Worm (Caenorhabditis elegans) whole organism, L3 larva: ENCODE measurements around the gene add-2.

Experiments used
- R02D3.7 ChIP-seq: fragments of 150-350 bp; optimal IDR thresholded peaks from 2 replicates; lab custom pipeline; 2014; ENCODE audit warnings: missing biosample characterization, missing genetic modification characterization
- ZK546.5 ChIP-seq: sonication (generic microtip); optimal IDR thresholded peaks from 2 replicates; lab custom pipeline; 2017; ENCODE audit warnings: missing biosample characterization, missing genetic modification characterization
- ceh-16 ChIP-seq: sonication (generic microtip); optimal IDR thresholded peaks from 2 replicates; lab custom pipeline; 2017; ENCODE audit warnings: missing biosample characterization, missing genetic modification characterization
- ceh-9 ChIP-seq: sonication (generic microtip); optimal IDR thresholded peaks from 2 replicates; lab custom pipeline; 2018; ENCODE audit warnings: missing biosample characterization, missing genetic modification characterization
- daf-12 ChIP-seq: fragments of 150-350 bp; optimal IDR thresholded peaks from 2 replicates; lab custom pipeline; 2014; ENCODE audit warnings: missing biosample characterization, missing genetic modification reagents, missing genetic modification characterization
- egl-5 ChIP-seq: fragments of 150-350 bp; optimal IDR thresholded peaks from 2 replicates; lab custom pipeline; 2017; ENCODE audit warnings: missing biosample characterization, missing genetic modification reagents, missing genetic modification characterization, inconsistent platforms
- elt-1 ChIP-seq: fragments of 150-350 bp; optimal IDR thresholded peaks from 2 replicates; lab custom pipeline; 2014; ENCODE audit warnings: missing biosample characterization, missing genetic modification characterization
- elt-2 ChIP-seq: sonication (generic microtip); optimal IDR thresholded peaks from 2 replicates; lab custom pipeline; 2016; ENCODE audit warnings: missing genetic modification reagents, mild to moderate bottlenecking, missing genetic modification characterization, missing compliant biosample characterization
- elt-3 ChIP-seq, 3 experiments: fragments of 150-350 bp in 1 of 3; sonication (generic microtip) in 2 of 3; optimal IDR thresholded peaks; 2 replicates in 2 of 3; 4 replicates in 1 of 3; lab custom pipeline; 2014 to 2017; ENCODE audit warnings: missing biosample characterization in 3 of 3, missing genetic modification characterization in 3 of 3
- eor-1 ChIP-seq, 2 experiments: fragments of 150-350 bp; optimal IDR thresholded peaks; 2 replicates each; lab custom pipeline; 2014 to 2018; ENCODE audit warnings: missing biosample characterization in 2 of 2, missing genetic modification characterization in 2 of 2
- fkh-10 ChIP-seq: sonication (generic microtip); optimal IDR thresholded peaks from 2 replicates; lab custom pipeline; 2017; ENCODE audit warnings: missing biosample characterization, missing genetic modification reagents, missing genetic modification characterization
- fkh-2 ChIP-seq: fragments of 150-350 bp; optimal IDR thresholded peaks from 2 replicates; lab custom pipeline; 2014; ENCODE audit warnings: missing biosample characterization, missing genetic modification reagents, missing genetic modification characterization
- hmg-11 ChIP-seq: sonication (generic microtip); optimal IDR thresholded peaks from 2 replicates; lab custom pipeline; 2016; ENCODE audit warnings: missing genetic modification characterization, missing compliant biosample characterization
- jun-1 ChIP-seq: fragments of 150-350 bp; optimal IDR thresholded peaks from 2 replicates; lab custom pipeline; 2014; ENCODE audit warnings: missing biosample characterization, missing genetic modification reagents, missing genetic modification characterization
- lin-15B ChIP-seq: fragments of 150-350 bp; optimal IDR thresholded peaks from 2 replicates; lab custom pipeline; 2014; ENCODE audit warnings: missing biosample characterization, missing genetic modification characterization
- lin-39 ChIP-seq: fragments of 150-350 bp; optimal IDR thresholded peaks from 2 replicates; lab custom pipeline; 2018; ENCODE audit warnings: missing biosample characterization, missing genetic modification reagents, missing genetic modification characterization
- lsy-12 ChIP-seq: sonication (generic microtip); optimal IDR thresholded peaks from 2 replicates; lab custom pipeline; 2016; ENCODE audit warnings: mild to moderate bottlenecking, missing genetic modification characterization, missing compliant biosample characterization
- mdl-1 ChIP-seq: fragments of 150-350 bp; optimal IDR thresholded peaks from 2 replicates; lab custom pipeline; 2014; ENCODE audit warnings: missing biosample characterization, missing genetic modification characterization
- nfya-1 ChIP-seq: sonication (generic microtip); optimal IDR thresholded peaks from 2 replicates; lab custom pipeline; 2017; ENCODE audit warnings: missing genetic modification characterization, mild to moderate bottlenecking, missing compliant biosample characterization, antibody characterized with exemption, moderate library complexity; ENCODE audit not compliant: insufficient read depth
- nhr-11 ChIP-seq: fragments of 150-350 bp; optimal IDR thresholded peaks from 2 replicates; lab custom pipeline; 2014; ENCODE audit warnings: missing biosample characterization, missing genetic modification characterization
- nhr-12 ChIP-seq: fragments of 150-350 bp; optimal IDR thresholded peaks from 2 replicates; lab custom pipeline; 2014; ENCODE audit warnings: missing biosample characterization, missing genetic modification characterization
- nhr-23 ChIP-seq: fragments of 150-350 bp; optimal IDR thresholded peaks from 2 replicates; lab custom pipeline; 2014; ENCODE audit warnings: missing biosample characterization, missing genetic modification reagents, missing genetic modification characterization
- nhr-25 ChIP-seq: sonication (generic microtip); optimal IDR thresholded peaks from 2 replicates; lab custom pipeline; 2017; ENCODE audit warnings: missing biosample characterization, missing genetic modification characterization
- nhr-28 ChIP-seq: fragments of 150-350 bp; optimal IDR thresholded peaks from 2 replicates; lab custom pipeline; 2014; ENCODE audit warnings: missing biosample characterization, missing genetic modification characterization
- nhr-43 ChIP-seq: sonication (generic microtip); optimal IDR thresholded peaks from 2 replicates; lab custom pipeline; 2016; ENCODE audit warnings: mild to moderate bottlenecking, missing genetic modification characterization, missing compliant biosample characterization; ENCODE audit not compliant: poor library complexity, severe bottlenecking
- nhr-67 ChIP-seq: fragments of 150-350 bp; optimal IDR thresholded peaks from 2 replicates; lab custom pipeline; 2014; ENCODE audit warnings: missing biosample characterization, missing genetic modification characterization
- pha-4 ChIP-seq: fragments of 150-350 bp; optimal IDR thresholded peaks from 2 replicates; lab custom pipeline; 2014; ENCODE audit warnings: missing biosample characterization, missing genetic modification reagents, missing genetic modification characterization
- pqm-1 ChIP-seq: fragments of 150-350 bp; optimal IDR thresholded peaks from 2 replicates; lab custom pipeline; 2017; ENCODE audit warnings: missing biosample characterization, missing genetic modification characterization, inconsistent platforms
- skn-1 ChIP-seq: fragments of 150-350 bp; optimal IDR thresholded peaks from 2 replicates; lab custom pipeline; 2014; ENCODE audit warnings: missing biosample characterization, missing genetic modification characterization
- snpc-4 ChIP-seq: fragments of 150-350 bp; optimal IDR thresholded peaks from 2 replicates; lab custom pipeline; 2014; ENCODE audit warnings: missing biosample characterization, missing genetic modification characterization
- unc-39 ChIP-seq: sonication (generic microtip); optimal IDR thresholded peaks from 4 replicates; lab custom pipeline; 2017; ENCODE audit warnings: missing biosample characterization, missing genetic modification characterization
- unc-62 ChIP-seq: fragments of 150-350 bp; sonication (generic microtip); optimal IDR thresholded peaks from 4 replicates; lab custom pipeline; 2014; ENCODE audit warnings: missing biosample characterization, missing genetic modification reagents, missing genetic modification characterization
- zag-1 ChIP-seq: fragments of 150-350 bp; optimal IDR thresholded peaks from 2 replicates; lab custom pipeline; 2014; ENCODE audit warnings: missing biosample characterization, missing genetic modification characterization
- ztf-11 ChIP-seq: fragments of 150-350 bp; optimal IDR thresholded peaks from 2 replicates; lab custom pipeline; 2014; ENCODE audit warnings: missing biosample characterization, missing genetic modification characterization

The add-2 gene

DNA sequence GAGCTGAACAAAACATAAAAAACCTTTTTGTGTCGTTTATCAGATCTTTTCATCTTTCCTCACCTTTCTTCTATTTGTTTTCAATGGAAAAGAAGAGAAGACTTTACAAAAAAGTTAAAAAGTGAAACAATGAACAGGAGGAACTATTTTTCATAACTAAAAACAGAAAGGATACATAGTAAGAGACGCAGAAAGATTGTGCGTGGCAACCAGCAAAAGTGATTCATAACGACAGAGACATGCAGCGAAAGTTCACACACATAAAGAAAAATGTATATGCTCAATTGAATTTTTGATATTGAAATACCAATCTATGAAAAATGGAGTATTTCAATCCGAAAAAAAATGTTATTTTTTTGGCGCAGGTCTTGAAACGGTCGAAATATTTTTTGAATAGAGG, 23.3 kb downstream of the add-2 start:
- TF ChIP-seq eor-1 (tag; optimal IDR thresholded peaks at IDR 0.05; lab: Kevin White, UChicago), result no peak
- no peak for TF ChIP-seq fkh-10 (GFP tag; lab: Kevin White, UChicago)
- no peak for TF ChIP-seq lsy-12 (tag; lab: Kevin White, UChicago)
- no peak for TF ChIP-seq elt-1 (tag; lab: Kevin White, UChicago)
- no peak for TF ChIP-seq ztf-11 (tag; lab: Kevin White, UChicago)
- no peak for TF ChIP-seq unc-39 (tag; lab: Kevin White, UChicago)
- no peak for TF ChIP-seq nhr-23 (tag; lab: Kevin White, UChicago)
- TF ChIP-seq daf-12 (tag; lab: Kevin White, UChicago), result no peak
- TF ChIP-seq egl-5 (tag; lab: Kevin White, UChicago), result no peak
- TF ChIP-seq nhr-67 (tag; lab: Kevin White, UChicago), result no peak
- TF ChIP-seq ceh-16 (tag; lab: Kevin White, UChicago), result no peak
- no peak for TF ChIP-seq elt-3 (tag; optimal IDR thresholded peaks at IDR 0.05; lab: Kevin White, UChicago)
- TF ChIP-seq nhr-11, result no peak
- no peak for TF ChIP-seq pqm-1 (tag; lab: Kevin White, UChicago)
- no peak for TF ChIP-seq nfya-1
- no peak for TF ChIP-seq nhr-43 (tag; lab: Kevin White, UChicago)
- TF ChIP-seq nhr-28 (tag; lab: Kevin White, UChicago), result no peak

ce11 chrV:11986078-11986869, 26.9 kb downstream of the add-2 start:
- peak; percentile 20 for TF ChIP-seq nhr-23 (tag; lab: Kevin White, UChicago)
- no peak for TF ChIP-seq nhr-12 (tag; lab: Kevin White, UChicago)
- TF ChIP-seq pha-4 (tag; lab: Kevin White, UChicago), result no peak
- TF ChIP-seq elt-2 (tag; lab: Kevin White, UChicago), result peak; percentile 50
- TF ChIP-seq ztf-11 (tag; lab: Kevin White, UChicago), result no peak
- TF ChIP-seq pqm-1 (tag; lab: Kevin White, UChicago), result peak; percentile 37
- TF ChIP-seq mdl-1 (tag; lab: Kevin White, UChicago), result no peak
- no peak for TF ChIP-seq ceh-9 (tag; lab: Kevin White, UChicago)
- TF ChIP-seq unc-39 (tag; lab: Kevin White, UChicago), result no peak
- TF ChIP-seq fkh-10 (GFP tag; lab: Kevin White, UChicago), result peak; percentile 83
- TF ChIP-seq jun-1, result no peak
- TF ChIP-seq ZK546.5 (tag; lab: Kevin White, UChicago), result no peak
- no peak for TF ChIP-seq unc-62 (GFP tag; lab: Kevin White, UChicago)
- no peak for TF ChIP-seq nhr-25 (tag; lab: Kevin White, UChicago)
- no peak for TF ChIP-seq daf-12 (tag; lab: Kevin White, UChicago)

- no peak for TF ChIP-seq fkh-10 (GFP tag; lab: Kevin White, UChicago)
- no peak for TF ChIP-seq nhr-23 (tag; lab: Kevin White, UChicago)
- TF ChIP-seq snpc-4 (tag; lab: Kevin White, UChicago), result no peak
- TF ChIP-seq pqm-1 (tag; lab: Kevin White, UChicago), result no peak
- TF ChIP-seq, all 47 proteins: peak for 0
Measured at ce11 chrV:11985384-11985783, 27.8 kb downstream of the add-2 start, which contains the start of gene mans-2. TSS of gene mans-2 (minus strand) at chrV:11985484.

ce11 chrV:11982309-11982708, 30.9 kb downstream of the add-2 start, which contains the start of gene rpt-1:
TSS of gene rpt-1 (minus strand) at chrV:11982397.
- TF ChIP-seq lin-15B (tag; lab: Kevin White, UChicago) (peak; percentile 90), skn-1 (tag; lab: Kevin White, UChicago) (peak; percentile 98), nhr-43 (tag; lab: Kevin White, UChicago) (peak; percentile 5), pha-4 (tag; lab: Kevin White, UChicago) (peak; percentile 89), fkh-2 (tag; lab: Kevin White, UChicago) (no peak), lin-39 (peak; percentile 45), elt-1 (tag; lab: Kevin White, UChicago) (peak; percentile 9), R02D3.7 (tag; lab: Kevin White, UChicago) (peak; percentile 3), snpc-4 (tag; lab: Kevin White, UChicago) (peak; percentile 90), nfya-1 (peak; percentile 84), elt-2 (tag; lab: Kevin White, UChicago) (peak; percentile 29), nhr-23 (tag; lab: Kevin White, UChicago) (peak; percentile 85), zag-1 (tag; lab: Kevin White, UChicago) (no peak), nhr-25 (tag; lab: Kevin White, UChicago) (peak; percentile 70), unc-39 (tag; lab: Kevin White, UChicago) (no peak), hmg-11 (tag; lab: Kevin White, UChicago) (peak; percentile 14), ceh-9 (tag; lab: Kevin White, UChicago) (no peak), egl-5 (tag; lab: Kevin White, UChicago) (peak; percentile 36)
- TF ChIP-seq, all 47 proteins: peak for 14
